Fruit fly (Drosophila melanogaster) whole organism, embryonic: Measurements from ENCODE around the gene CG6356.

Experiments used
- CG15514 ChIP-seq: fragments of 200-800 bp; sonication (Bioruptor generic); optimal IDR thresholded peaks from 3 replicates; lab custom pipeline; 2017; ENCODE audit warnings: missing biosample characterization, missing genetic modification characterization, mild to moderate bottlenecking, moderate library complexity, missing genetic modification reagents
- CG15601 ChIP-seq: fragments of 200-800 bp; sonication (Bioruptor generic); optimal IDR thresholded peaks from 3 replicates; lab custom pipeline; 2019; ENCODE audit warnings: missing biosample characterization, mild to moderate bottlenecking, missing genetic modification characterization, moderate library complexity
- CG17568 ChIP-seq: fragments of 200-800 bp; sonication (Bioruptor generic); optimal IDR thresholded peaks from 2 replicates; lab custom pipeline; 2018; ENCODE audit warnings: missing biosample characterization, mild to moderate bottlenecking, missing genetic modification characterization, moderate library complexity
- CG1832 ChIP-seq: fragments of 200-800 bp; sonication (Bioruptor generic); optimal IDR thresholded peaks from 2 replicates; lab custom pipeline; 2017; ENCODE audit warnings: missing biosample characterization, mild to moderate bottlenecking, missing genetic modification characterization, inconsistent platforms
- CG18619 ChIP-seq: fragments of 200-800 bp; sonication (Bioruptor generic); optimal IDR thresholded peaks from 3 replicates; lab custom pipeline; 2017; ENCODE audit warnings: missing biosample characterization, mild to moderate bottlenecking, missing genetic modification characterization
- CG31224 ChIP-seq: fragments of 200-800 bp; sonication (Bioruptor generic); IDR thresholded peaks from 2 replicates; pipeline ENCODE4 v1.3.6; 2022; ENCODE audit warnings: missing biosample characterization, missing genetic modification characterization
- CG34422 ChIP-seq: fragments of 200-800 bp; sonication (Bioruptor generic); IDR thresholded peaks from 3 replicates; pipeline ENCODE4 v1.3.6; 2022; ENCODE audit warnings: missing biosample characterization, missing genetic modification characterization
- CG5953 ChIP-seq: fragments of 200-800 bp; sonication (Bioruptor generic); IDR thresholded peaks from 2 replicates; pipeline ENCODE4 v1.3.6; 2022; ENCODE audit warnings: missing biosample characterization, missing genetic modification characterization
- CG6654 ChIP-seq: fragments of 200-800 bp; sonication (Bioruptor generic); optimal IDR thresholded peaks from 2 replicates; lab custom pipeline; 2017; ENCODE audit warnings: missing biosample characterization, mild to moderate bottlenecking, missing genetic modification characterization
- CG6813 ChIP-seq: fragments of 200-800 bp; sonication (Bioruptor generic); optimal IDR thresholded peaks from 2 replicates; lab custom pipeline; 2017; ENCODE audit warnings: missing biosample characterization, missing genetic modification characterization, mild to moderate bottlenecking, moderate library complexity, missing genetic modification reagents
- CG7839 ChIP-seq: fragments of 200-800 bp; sonication (Bioruptor generic); optimal IDR thresholded peaks from 3 replicates; lab custom pipeline; 2018; ENCODE audit warnings: missing biosample characterization, mild to moderate bottlenecking, missing genetic modification characterization, moderate library complexity
- CG9437 ChIP-seq: fragments of 200-800 bp; sonication (Bioruptor generic); optimal IDR thresholded peaks from 2 replicates; lab custom pipeline; 2018; ENCODE audit warnings: missing biosample characterization, mild to moderate bottlenecking, missing genetic modification characterization
- D ChIP-seq, 2 experiments: fragments of 200-800 bp in 1 of 2; fragments of >200 bp in 1 of 2; sonication (Bioruptor generic) in 1 of 2; optimal IDR thresholded peaks; 2 replicates in 1 of 2; 3 replicates in 1 of 2; lab custom pipeline; 2017; ENCODE audit warnings: mild to moderate bottlenecking in 1 of 2, missing biosample characterization in 1 of 2, missing genetic modification characterization in 1 of 2, missing genetic modification reagents in 1 of 2
- Drgx ChIP-seq: fragments of 200-800 bp; sonication (Bioruptor generic); IDR thresholded peaks from 2 replicates; pipeline ENCODE4 v1.3.6; 2022; ENCODE audit warnings: missing biosample characterization, missing genetic modification characterization
- Ets65A ChIP-seq: fragments of 200-800 bp; sonication (Bioruptor generic); peaks from one replicate; lab custom pipeline; 2016; ENCODE audit warnings: missing biosample characterization, missing genetic modification characterization
- HmgD ChIP-seq: fragments of 200-800 bp; sonication (Bioruptor generic); optimal IDR thresholded peaks from 3 replicates; lab custom pipeline; 2016; ENCODE audit warnings: missing biosample characterization, missing genetic modification characterization
- Hr3 ChIP-seq: fragments of 200-800 bp; sonication (Bioruptor generic); optimal IDR thresholded peaks from 3 replicates; lab custom pipeline; 2016; ENCODE audit warnings: missing biosample characterization, missing genetic modification characterization
- Hsf ChIP-seq: fragments of 200-800 bp; sonication (Bioruptor generic); optimal IDR thresholded peaks from 3 replicates; lab custom pipeline; 2016; ENCODE audit warnings: missing biosample characterization, missing genetic modification characterization
- Kr ChIP-seq: fragments of 200-800 bp; sonication (Bioruptor generic); optimal IDR thresholded peaks from 2 replicates; lab custom pipeline; 2017; ENCODE audit warnings: missing biosample characterization, mild to moderate bottlenecking, missing genetic modification characterization
- MBD-R2 ChIP-seq: fragments of 200-800 bp; sonication (Bioruptor generic); IDR thresholded peaks from 2 replicates; pipeline ENCODE4 v1.3.6; 2022; ENCODE audit warnings: missing biosample characterization, missing genetic modification characterization
- Mad ChIP-seq: fragments of 200-800 bp; sonication (Bioruptor generic); optimal IDR thresholded peaks from 2 replicates; lab custom pipeline; 2016; ENCODE audit warnings: missing biosample characterization, missing genetic modification characterization
- Med ChIP-seq: fragments of 200-800 bp; sonication (Bioruptor generic); peaks from one replicate; lab custom pipeline; 2016; ENCODE audit warnings: missing biosample characterization, missing genetic modification characterization, mild to moderate bottlenecking, inconsistent platforms, moderate library complexity
- Mes4 ChIP-seq: fragments of 200-800 bp; sonication (Bioruptor generic); optimal IDR thresholded peaks from 2 replicates; lab custom pipeline; 2016; ENCODE audit warnings: missing biosample characterization, missing genetic modification characterization
- Oli ChIP-seq: fragments of 200-800 bp; sonication (Bioruptor generic); optimal IDR thresholded peaks from 2 replicates; lab custom pipeline; 2018; ENCODE audit warnings: missing biosample characterization, mild to moderate bottlenecking, missing genetic modification characterization, moderate library complexity
- Opbp ChIP-seq: fragments of 200-800 bp; sonication (Bioruptor generic); IDR thresholded peaks from 3 replicates; pipeline ENCODE4 v1.3.6; 2022; ENCODE audit warnings: missing biosample characterization, missing genetic modification characterization; ENCODE audit not compliant: partially characterized antibody
- Sin3A ChIP-seq: fragments of >200 bp; optimal IDR thresholded peaks from 2 replicates; lab custom pipeline; 2018
- Sry-β ChIP-seq: fragments of 200-800 bp; sonication (Bioruptor generic); optimal IDR thresholded peaks from 2 replicates; lab custom pipeline; 2018; ENCODE audit warnings: missing biosample characterization, mild to moderate bottlenecking, missing genetic modification characterization, moderate library complexity
- abd-A ChIP-seq: fragments of 200-800 bp; sonication (Bioruptor generic); optimal IDR thresholded peaks from 3 replicates; lab custom pipeline; 2019; ENCODE audit warnings: missing biosample characterization, mild to moderate bottlenecking, missing genetic modification characterization, moderate library complexity
- cas ChIP-seq: fragments of 200-800 bp; sonication (Bioruptor generic); IDR thresholded peaks from 2 replicates; pipeline ENCODE4 v1.3.6; 2022; ENCODE audit warnings: missing biosample characterization, missing genetic modification characterization
- cato ChIP-seq: fragments of 200-800 bp; sonication (Bioruptor generic); optimal IDR thresholded peaks from 2 replicates; lab custom pipeline; 2016; ENCODE audit warnings: missing biosample characterization, missing genetic modification characterization, borderline replicate concordance
- corto ChIP-seq: fragments of 200-800 bp; sonication (Bioruptor generic); optimal IDR thresholded peaks from 2 replicates; lab custom pipeline; 2016; ENCODE audit warnings: missing biosample characterization, mild to moderate bottlenecking, missing genetic modification characterization, moderate library complexity
- exex ChIP-seq: fragments of 200-800 bp; sonication (Bioruptor generic); optimal IDR thresholded peaks from 4 replicates; lab custom pipeline; 2018; ENCODE audit warnings: missing biosample characterization, mild to moderate bottlenecking, missing genetic modification characterization, moderate library complexity
- hbn ChIP-seq: fragments of 200-800 bp; sonication (Bioruptor generic); IDR thresholded peaks from 2 replicates; pipeline ENCODE4 v1.3.6; 2022; ENCODE audit warnings: missing biosample characterization, missing genetic modification characterization; ENCODE audit not compliant: partially characterized antibody
- inv ChIP-seq: fragments of 200-800 bp; sonication (Bioruptor generic); IDR thresholded peaks from 2 replicates; pipeline ENCODE4 v1.3.6; 2022; ENCODE audit warnings: missing biosample characterization, missing genetic modification characterization; ENCODE audit not compliant: partially characterized antibody
- lbe ChIP-seq: fragments of 200-800 bp; sonication (Bioruptor generic); optimal IDR thresholded peaks from 2 replicates; lab custom pipeline; 2016; ENCODE audit warnings: missing biosample characterization, mild to moderate bottlenecking, missing genetic modification characterization
- nerfin-2 ChIP-seq: fragments of 200-800 bp; sonication (Bioruptor generic); IDR thresholded peaks from 2 replicates; pipeline ENCODE4 v1.3.6; 2022; ENCODE audit warnings: missing biosample characterization, missing genetic modification characterization; ENCODE audit not compliant: partially characterized antibody
- pan ChIP-seq, 4 experiments: fragments of >200 bp in 3 of 4; fragments of 200-800 bp in 1 of 4; sonication (Bioruptor generic) in 1 of 4; optimal IDR thresholded peaks in 3 of 4; IDR thresholded peaks in 1 of 4; 2 replicates each; pipeline versions ENCODE4 v1.3.6 to Lab custom; 2017 to 2022; ENCODE audit warnings: missing biosample characterization in 2 of 4, missing genetic modification characterization in 2 of 4, mixed read lengths in 1 of 4
- prd ChIP-seq, 3 experiments: fragments of >200 bp in 2 of 3; fragments of 200-800 bp in 1 of 3; sonication (Bioruptor generic) in 1 of 3; optimal IDR thresholded peaks in 2 of 3; IDR thresholded peaks in 1 of 3; 2 replicates in 2 of 3; 3 replicates in 1 of 3; pipeline versions ENCODE4 v1.3.6 to Lab custom; 2017 to 2022; ENCODE audit warnings: missing biosample characterization in 1 of 3, missing genetic modification characterization in 1 of 3
- sens ChIP-seq: fragments of 200-800 bp; sonication (Bioruptor generic); peaks from one replicate; lab custom pipeline; 2016; ENCODE audit warnings: missing biosample characterization, missing genetic modification characterization
- sqz ChIP-seq: fragments of 200-800 bp; sonication (Bioruptor generic); optimal IDR thresholded peaks from 3 replicates; lab custom pipeline; 2018; ENCODE audit warnings: missing biosample characterization, mild to moderate bottlenecking, missing genetic modification characterization
- sr ChIP-seq: fragments of 200-800 bp; sonication (Bioruptor generic); IDR thresholded peaks from 3 replicates; pipeline ENCODE4 v1.3.6; 2022; ENCODE audit warnings: missing biosample characterization, missing genetic modification characterization
- stwl ChIP-seq: fragments of 200-800 bp; sonication (Bioruptor generic); optimal IDR thresholded peaks from 3 replicates; lab custom pipeline; 2018; ENCODE audit warnings: missing biosample characterization, mild to moderate bottlenecking, missing genetic modification characterization, moderate library complexity
- tap ChIP-seq: fragments of 200-800 bp; optimal IDR thresholded peaks from 3 replicates; lab custom pipeline; 2019; ENCODE audit warnings: missing biosample characterization, mild to moderate bottlenecking, missing genetic modification characterization, moderate library complexity
- tin ChIP-seq: fragments of 200-800 bp; sonication (Bioruptor generic); optimal IDR thresholded peaks from 3 replicates; lab custom pipeline; 2016; ENCODE audit warnings: missing biosample characterization, missing genetic modification characterization
- ttk ChIP-seq: fragments of 200-800 bp; sonication (Bioruptor generic); IDR thresholded peaks from 2 replicates; pipeline ENCODE4 v2.1.2; 2022; ENCODE audit warnings: missing biosample characterization, missing genetic modification characterization
- tx ChIP-seq: fragments of 200-800 bp; sonication (Bioruptor generic); optimal IDR thresholded peaks from 2 replicates; lab custom pipeline; 2016; ENCODE audit warnings: missing biosample characterization, missing genetic modification characterization

Gene CG6356

DNA sequence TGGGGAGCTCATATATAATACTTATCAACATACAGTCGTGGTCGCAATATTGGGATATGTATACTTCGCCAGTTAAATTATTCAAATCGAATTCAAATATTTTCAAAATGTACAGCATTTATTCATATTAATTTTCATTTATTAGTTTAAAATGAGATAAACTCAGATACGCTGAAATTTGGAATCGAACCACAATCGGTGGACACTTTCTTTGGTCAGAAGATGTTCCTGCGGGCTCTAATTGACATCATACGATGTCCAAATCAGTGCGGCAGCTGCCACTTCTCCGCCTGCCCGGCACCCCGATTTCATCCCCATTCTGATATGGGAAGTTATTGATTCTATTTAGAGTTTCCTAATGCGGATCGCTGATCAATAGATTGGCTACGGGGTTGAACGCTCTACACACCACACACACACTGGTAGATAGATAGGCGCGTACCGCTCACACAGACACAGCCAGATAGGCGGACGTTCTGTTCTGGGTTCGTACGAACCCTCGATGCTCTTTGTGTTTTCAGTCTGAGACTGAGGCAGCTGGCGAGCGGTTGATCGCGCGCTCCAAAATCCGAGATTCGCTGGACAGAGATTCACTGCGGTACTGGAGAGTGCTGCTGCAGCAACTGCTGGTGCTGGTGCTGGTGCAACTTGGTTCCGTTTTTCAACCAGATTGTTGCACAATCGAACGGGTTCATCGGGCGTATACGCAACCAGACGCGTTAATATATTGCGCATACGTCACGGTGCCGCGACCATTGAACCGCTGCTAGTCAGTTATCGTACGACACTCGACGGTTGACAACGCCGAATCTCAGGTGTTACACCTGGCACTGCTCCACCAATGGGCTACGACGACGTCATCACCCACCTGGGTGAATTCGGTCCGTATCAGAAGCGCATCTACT, 7.4 kb upstream of the CG6356 start, which contains the start of gene Orct (continued):
- TF ChIP-seq tx = peak; percentile 47
- TF ChIP-seq MBD-R2 (GFP tag; lab: Robert Waterston, UW) = 0 out of 2 replicates have a peak, but pooled peaks have one; percentile 39
- TF ChIP-seq HmgD = no peak
- no peak for TF ChIP-seq inv (GFP tag; lab: Robert Waterston, UW)
- TF ChIP-seq CG9437 (GFP tag; lab: Kevin White, UChicago) = peak; percentile 73
- TF ChIP-seq CG15514 (GFP tag; lab: Kevin White, UChicago) = peak; percentile 60
- TF ChIP-seq Sry-β (GFP tag; lab: Kevin White, UChicago) = peak; percentile 7
- peak; percentile 70 for TF ChIP-seq CG6654
- TF ChIP-seq Opbp = no peak
- no peak for TF ChIP-seq prd (optimal IDR thresholded peaks at IDR 0.05; lab: Kevin White, UChicago)
- peak; percentile 65 for TF ChIP-seq prd (GFP tag; IDR thresholded peaks at IDR 0.05; lab: Robert Waterston, UW)
- no peak for TF ChIP-seq nerfin-2
- TF ChIP-seq CG31224 (GFP tag; lab: Robert Waterston, UW) = peak; percentile 57; the same call in 1 of the 2 replicates
- peak; percentile 20 for TF ChIP-seq CG15601 (tag; lab: Kevin White, UChicago)
- TF ChIP-seq cas (GFP tag; lab: Robert Waterston, UW) = no peak
- no peak for TF ChIP-seq Sin3A
- no peak for TF ChIP-seq D (optimal IDR thresholded peaks at IDR 0.05; lab: Kevin White, UChicago)
- TF ChIP-seq D (GFP tag; optimal IDR thresholded peaks at IDR 0.05; lab: Kevin White, UChicago) = peak; percentile 33
- TF ChIP-seq stwl (tag; lab: Kevin White, UChicago) = no peak
- TF ChIP-seq CG17568 (GFP tag; lab: Kevin White, UChicago) = peak; percentile 55
- peak; percentile 31 for TF ChIP-seq cato
- no peak; the same call in 1 of the 2 replicates for TF ChIP-seq ttk (GFP tag; lab: Robert Waterston, UW)
- TF ChIP-seq sqz = peak; percentile 31
- no peak for TF ChIP-seq Mes4 (GFP tag; lab: Kevin White, UChicago)

DNA sequence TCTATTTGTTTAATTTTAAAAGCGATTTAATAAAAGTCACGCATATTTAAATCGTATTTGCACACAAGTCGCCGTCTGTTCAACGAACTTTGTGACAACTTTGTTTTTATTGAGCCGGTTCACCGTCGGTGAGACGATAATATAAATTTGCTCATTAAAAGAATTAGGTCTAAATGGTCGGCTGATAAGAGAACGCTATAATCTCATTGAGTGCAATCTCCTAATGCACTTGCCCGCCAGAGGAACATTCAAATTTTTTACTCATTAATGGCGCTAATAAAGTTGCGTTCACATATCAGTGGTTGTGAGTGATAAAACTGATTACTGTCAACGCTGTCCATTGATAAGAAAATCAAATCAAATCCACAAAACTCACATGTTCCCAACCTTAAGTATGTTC, 5.0 kb upstream of the CG6356 start:
- TF ChIP-seq sr (GFP tag; lab: Robert Waterston, UW) = no peak
- no peak for TF ChIP-seq CG5953
- TF ChIP-seq exex (tag; lab: Kevin White, UChicago) = peak; percentile 48
- peak; percentile 22 for TF ChIP-seq Med (GFP tag; lab: Kevin White, UChicago)
- TF ChIP-seq Oli (tag; lab: Kevin White, UChicago) = no peak
- TF ChIP-seq Mad (GFP tag; lab: Kevin White, UChicago) = no peak
- peak; percentile 10 for TF ChIP-seq Ets65A
- no peak for TF ChIP-seq Hsf (GFP tag; lab: Kevin White, UChicago)
- TF ChIP-seq CG1832 (GFP tag; lab: Kevin White, UChicago) = no peak
- TF ChIP-seq lbe (GFP tag; lab: Kevin White, UChicago) = peak; percentile 50
- TF ChIP-seq Kr = no peak
- no peak for TF ChIP-seq abd-A
- TF ChIP-seq tap (tag; lab: Kevin White, UChicago) = no peak
- TF ChIP-seq corto (GFP tag; lab: Kevin White, UChicago) = peak; percentile 62
- TF ChIP-seq, all 482 proteins: peak for 5

- TF ChIP-seq CG6654 (peak; percentile 100), Drgx (GFP tag; lab: Robert Waterston, UW) (no peak), tin (no peak), Opbp (peak; percentile 88), CG6813 (no peak), Hr3 (GFP tag; lab: Kevin White, UChicago) (no peak), CG7839 (no peak), sens (peak; percentile 48), hbn (GFP tag; lab: Robert Waterston, UW) (peak; percentile 23; the same call in 1 of the 2 replicates), Med (GFP tag; lab: Kevin White, UChicago) (peak; percentile 53), CG18619 (GFP tag; lab: Kevin White, UChicago) (no peak), CG34422 (GFP tag; lab: Robert Waterston, UW) (0 out of 3 replicates have a peak, but pooled peaks have one; percentile 19), pan (optimal IDR thresholded peaks at IDR 0.05; lab: Kevin White, UChicago) (peak in 1 of 2 experiments; percentile 13), pan (GFP tag; optimal IDR thresholded peaks at IDR 0.05 in 1 of 2, IDR thresholded peaks at IDR 0.05 in 1 of 2) (no peak)
Observed at dm6 chr3R:24279291-24279690, 4.5 kb upstream of the CG6356 start, which contains the start of gene shps. Gene shps (plus strand): TSS chr3R:24279572.
